Worm (Caenorhabditis elegans) whole organism, L1 larva: ENCODE data around the gene nlp-81.

Experiments used
- C04F5.9 ChIP-seq: sonication (generic microtip); optimal IDR thresholded peaks from 2 replicates; lab custom pipeline; 2016; ENCODE audit warnings: missing genetic modification characterization, missing compliant biosample characterization
- F16B12.6 ChIP-seq: fragments of 150-350 bp; optimal IDR thresholded peaks from 2 replicates; lab custom pipeline; 2014; ENCODE audit warnings: missing biosample characterization, missing genetic modification characterization
- Y116A8C.19 ChIP-seq: sonication (generic microtip); optimal IDR thresholded peaks from 2 replicates; lab custom pipeline; 2016; ENCODE audit warnings: missing compliant biosample characterization, missing genetic modification characterization, borderline replicate concordance
- alr-1 ChIP-seq: fragments of 200-800 bp; sonication (Bioruptor generic); optimal IDR thresholded peaks from 2 replicates; lab custom pipeline; 2018; ENCODE audit warnings: borderline replicate concordance, mild to moderate bottlenecking, missing genetic modification characterization, missing compliant biosample characterization
- aly-2 ChIP-seq: fragments of 150-350 bp; optimal IDR thresholded peaks from 2 replicates; lab custom pipeline; 2014; ENCODE audit warnings: missing biosample characterization, missing genetic modification characterization
- ama-1 ChIP-seq: fragments of 150-350 bp; optimal IDR thresholded peaks from 2 replicates; lab custom pipeline; 2014
- blmp-1 ChIP-seq: fragments of 150-350 bp; optimal IDR thresholded peaks from 2 replicates; lab custom pipeline; 2014; ENCODE audit warnings: missing biosample characterization, missing genetic modification characterization
- ceh-90 ChIP-seq: sonication (generic microtip); optimal IDR thresholded peaks from 2 replicates; lab custom pipeline; 2016; ENCODE audit warnings: missing genetic modification characterization, missing compliant biosample characterization
- efl-1 ChIP-seq, 4 experiments: fragments of 150-350 bp; optimal IDR thresholded peaks in 3 of 4; peaks in 1 of 4; 1 replicate in 1 of 4; 2 replicates in 3 of 4; lab custom pipeline; 2014; ENCODE audit warnings: missing biosample characterization in 2 of 4, missing genetic modification characterization in 2 of 4, missing genetic modification reagents in 2 of 4
- efl-3 ChIP-seq: fragments of 200-800 bp; sonication (Bioruptor generic); optimal IDR thresholded peaks from 2 replicates; lab custom pipeline; 2018; ENCODE audit warnings: mild to moderate bottlenecking, missing genetic modification characterization, missing compliant biosample characterization
- egl-13 ChIP-seq: sonication (generic microtip); optimal IDR thresholded peaks from 2 replicates; lab custom pipeline; 2016; ENCODE audit warnings: missing genotype, missing genetic modification reagents, missing genetic modification characterization, missing compliant biosample characterization
- egl-27 ChIP-seq, 2 experiments: fragments of 150-350 bp in 1 of 2; sonication (generic microtip); optimal IDR thresholded peaks; 3 replicates each; lab custom pipeline; 2017 to 2018; ENCODE audit warnings: missing biosample characterization in 2 of 2, missing genetic modification characterization in 2 of 2, missing genetic modification reagents in 2 of 2
- elt-2 ChIP-seq: sonication (generic microtip); optimal IDR thresholded peaks from 2 replicates; lab custom pipeline; 2016; ENCODE audit warnings: missing genetic modification characterization, mild to moderate bottlenecking, inconsistent platforms, missing compliant biosample characterization, missing genetic modification reagents
- elt-3 ChIP-seq, 6 experiments: fragments of 150-350 bp in 1 of 6; sonication (generic microtip); optimal IDR thresholded peaks; 2 replicates each; lab custom pipeline; 2017 to 2018; ENCODE audit warnings: missing biosample characterization in 6 of 6, missing genetic modification characterization in 6 of 6, inconsistent platforms in 1 of 6
- fos-1 ChIP-seq: fragments of 150-350 bp; optimal IDR thresholded peaks from 2 replicates; lab custom pipeline; 2014; ENCODE audit warnings: missing biosample characterization, missing genetic modification characterization
- hlh-17 ChIP-seq: fragments of 200-800 bp; sonication (Bioruptor generic); optimal IDR thresholded peaks from 2 replicates; lab custom pipeline; 2018; ENCODE audit warnings: missing genetic modification characterization, mild to moderate bottlenecking, missing compliant biosample characterization, moderate library complexity, borderline replicate concordance
- hlh-4 ChIP-seq: sonication (generic microtip); optimal IDR thresholded peaks from 2 replicates; lab custom pipeline; 2016; ENCODE audit warnings: mild to moderate bottlenecking, missing genetic modification characterization, missing compliant biosample characterization
- isw-1 ChIP-seq: fragments of 200-800 bp; sonication (Bioruptor generic); IDR thresholded peaks from 2 replicates; pipeline ENCODE4 v1.3.6; 2022; ENCODE audit warnings: missing genetic modification characterization, missing compliant biosample characterization
- jun-1 ChIP-seq: fragments of 150-350 bp; optimal IDR thresholded peaks from 2 replicates; lab custom pipeline; 2014; ENCODE audit warnings: missing biosample characterization, missing genetic modification reagents, missing genetic modification characterization
- lin-14 ChIP-seq: fragments of 200-800 bp; sonication (Bioruptor generic); optimal IDR thresholded peaks from 2 replicates; lab custom pipeline; 2018; ENCODE audit warnings: mild to moderate bottlenecking, missing genetic modification characterization, moderate library complexity, missing compliant biosample characterization
- lin-15B ChIP-seq: fragments of 150-350 bp; sonication (generic microtip); optimal IDR thresholded peaks from 3 replicates; lab custom pipeline; 2014; ENCODE audit warnings: missing biosample characterization, missing genetic modification characterization
- lin-35 ChIP-seq, 2 experiments: fragments of 150-350 bp; optimal IDR thresholded peaks; 2 replicates each; lab custom pipeline; 2014; ENCODE audit warnings: missing biosample characterization in 2 of 2, missing genetic modification characterization in 2 of 2, missing genetic modification reagents in 2 of 2
- lir-3 ChIP-seq: sonication (generic microtip); optimal IDR thresholded peaks from 2 replicates; lab custom pipeline; 2016; ENCODE audit warnings: mild to moderate bottlenecking, missing genetic modification characterization, moderate library complexity, missing compliant biosample characterization; ENCODE audit not compliant: poor library complexity
- lsy-2 ChIP-seq, 2 experiments: fragments of 150-350 bp; optimal IDR thresholded peaks; 2 replicates each; lab custom pipeline; 2014; ENCODE audit warnings: missing biosample characterization in 2 of 2, missing genetic modification characterization in 2 of 2
- mab-9 ChIP-seq: fragments of 200-800 bp; sonication (Bioruptor generic); IDR thresholded peaks from 2 replicates; pipeline ENCODE4 v1.3.6; 2022; ENCODE audit warnings: missing genetic modification reagents, missing genetic modification characterization, missing compliant biosample characterization
- mdl-1 ChIP-seq, 2 experiments: fragments of 150-350 bp; optimal IDR thresholded peaks; 2 replicates each; lab custom pipeline; 2014 to 2017; ENCODE audit warnings: missing biosample characterization in 2 of 2, missing genetic modification characterization in 2 of 2, inconsistent platforms in 1 of 2
- mep-1 ChIP-seq: fragments of 150-350 bp; optimal IDR thresholded peaks from 2 replicates; lab custom pipeline; 2014; ENCODE audit warnings: missing biosample characterization, missing genetic modification characterization
- nhr-11 ChIP-seq: fragments of 150-350 bp; optimal IDR thresholded peaks from 2 replicates; lab custom pipeline; 2014; ENCODE audit warnings: missing biosample characterization, missing genetic modification characterization
- nhr-12 ChIP-seq: sonication (generic microtip); optimal IDR thresholded peaks from 2 replicates; lab custom pipeline; 2017; ENCODE audit warnings: missing biosample characterization, missing genetic modification characterization
- nhr-237 ChIP-seq: fragments of 150-350 bp; optimal IDR thresholded peaks from 2 replicates; lab custom pipeline; 2014; ENCODE audit warnings: missing biosample characterization, missing genetic modification characterization
- nhr-47 ChIP-seq: sonication (generic microtip); optimal IDR thresholded peaks from 2 replicates; lab custom pipeline; 2016; ENCODE audit warnings: mild to moderate bottlenecking, missing genetic modification characterization, moderate library complexity, missing compliant biosample characterization
- nhr-71 ChIP-seq: sonication (generic microtip); optimal IDR thresholded peaks from 2 replicates; lab custom pipeline; 2016; ENCODE audit warnings: mild to moderate bottlenecking, missing genetic modification characterization, moderate library complexity, missing compliant biosample characterization
- nhr-76 ChIP-seq: sonication (generic microtip); optimal IDR thresholded peaks from 2 replicates; lab custom pipeline; 2017; ENCODE audit warnings: missing biosample characterization, missing genetic modification characterization
- nhr-77 ChIP-seq: fragments of 150-350 bp; optimal IDR thresholded peaks from 2 replicates; lab custom pipeline; 2014; ENCODE audit warnings: missing biosample characterization, missing genetic modification characterization
- nhr-84 ChIP-seq: sonication (generic microtip); optimal IDR thresholded peaks from 2 replicates; lab custom pipeline; 2017; ENCODE audit warnings: missing biosample characterization, missing genetic modification characterization
- nhr-90 ChIP-seq: sonication (generic microtip); optimal IDR thresholded peaks from 2 replicates; lab custom pipeline; 2016; ENCODE audit warnings: mild to moderate bottlenecking, missing genetic modification characterization, missing compliant biosample characterization; ENCODE audit not compliant: poor library complexity
- pqm-1 ChIP-seq: sonication (generic microtip); optimal IDR thresholded peaks from 3 replicates; lab custom pipeline; 2017; ENCODE audit warnings: missing biosample characterization, missing genetic modification characterization
- snpc-4 ChIP-seq: fragments of 150-350 bp; optimal IDR thresholded peaks from 2 replicates; lab custom pipeline; 2014; ENCODE audit warnings: missing biosample characterization, missing genetic modification characterization
- snu-23 ChIP-seq: sonication (generic microtip); optimal IDR thresholded peaks from 2 replicates; lab custom pipeline; 2016; ENCODE audit warnings: missing genetic modification characterization, missing compliant biosample characterization
- sox-4 ChIP-seq: sonication (generic microtip); optimal IDR thresholded peaks from 2 replicates; lab custom pipeline; 2016; ENCODE audit warnings: missing genetic modification characterization, missing compliant biosample characterization
- sup-37 ChIP-seq: fragments of 200-800 bp; sonication (Bioruptor generic); optimal IDR thresholded peaks from 2 replicates; lab custom pipeline; 2018; ENCODE audit warnings: mild to moderate bottlenecking, missing genetic modification characterization, missing compliant biosample characterization
- tbx-2 ChIP-seq: sonication (generic microtip); optimal IDR thresholded peaks from 2 replicates; lab custom pipeline; 2016; ENCODE audit warnings: missing genetic modification characterization, missing compliant biosample characterization
- tlp-1 ChIP-seq: fragments of 150-350 bp; optimal IDR thresholded peaks from 2 replicates; lab custom pipeline; 2014; ENCODE audit warnings: missing biosample characterization, missing genetic modification characterization
- unc-130 ChIP-seq: fragments of 150-350 bp; optimal IDR thresholded peaks from 2 replicates; lab custom pipeline; 2017; ENCODE audit warnings: missing biosample characterization, missing genetic modification characterization, inconsistent platforms
- unc-62 ChIP-seq: fragments of 150-350 bp; optimal IDR thresholded peaks from 2 replicates; lab custom pipeline; 2014; ENCODE audit warnings: missing biosample characterization, missing genetic modification reagents, missing genetic modification characterization
- unc-98 ChIP-seq: fragments of 200-800 bp; sonication (Bioruptor generic); IDR thresholded peaks from 2 replicates; pipeline ENCODE4 v1.3.6; 2022; ENCODE audit warnings: missing genetic modification characterization, missing compliant biosample characterization
- xbp-1 ChIP-seq: sonication (generic microtip); optimal IDR thresholded peaks from 2 replicates; lab custom pipeline; 2016; ENCODE audit warnings: missing genetic modification characterization, missing compliant biosample characterization
- zag-1 ChIP-seq: fragments of 150-350 bp; optimal IDR thresholded peaks from 2 replicates; lab custom pipeline; 2014; ENCODE audit warnings: missing biosample characterization, missing genetic modification characterization
- ztf-11 ChIP-seq, 2 experiments: sonication (generic microtip); optimal IDR thresholded peaks; 2 replicates each; lab custom pipeline; 2016 to 2017; ENCODE audit warnings: missing genetic modification characterization in 2 of 2, missing biosample characterization in 1 of 2, missing compliant biosample characterization in 1 of 2

nlp-81 gene

DNA sequence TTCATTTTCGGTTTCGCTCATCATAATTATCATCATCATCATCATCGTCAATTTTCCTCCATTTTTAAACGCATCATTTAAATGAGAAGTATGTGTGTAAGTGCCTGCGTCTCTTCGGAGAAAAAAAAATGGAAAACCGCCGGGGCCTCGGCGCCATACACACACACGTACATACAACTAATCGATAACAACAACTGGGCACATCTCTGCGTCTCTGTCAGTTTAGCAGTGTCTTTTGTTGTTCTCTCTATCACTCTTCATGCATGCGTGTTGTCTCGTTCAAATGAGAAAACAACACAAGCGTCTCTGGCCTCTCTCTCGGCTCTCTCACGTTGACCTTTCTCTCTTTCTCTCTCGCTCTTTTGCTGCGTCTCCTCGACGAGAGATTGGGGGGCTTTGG is 15.1 kb downstream of the nlp-81 start (continued):
- TF ChIP-seq nhr-77 (tag; lab: Kevin White, UChicago), result peak; percentile 81
- TF ChIP-seq unc-98 (GFP tag; lab: Robert Waterston, UW), result no peak
- TF ChIP-seq nhr-76 (tag; lab: Kevin White, UChicago), result no peak
- peak; percentile 65 for TF ChIP-seq snpc-4 (tag; lab: Kevin White, UChicago)
- TF ChIP-seq sox-4 (tag; lab: Kevin White, UChicago), result peak; percentile 20
- peak; percentile 63 for TF ChIP-seq aly-2 (tag; lab: Kevin White, UChicago)
- peak; percentile 95 for TF ChIP-seq snu-23
- TF ChIP-seq lsy-2 (tag; optimal IDR thresholded peaks at IDR 0.05; lab: Kevin White, UChicago), result peak; percentile 85 to 91
- TF ChIP-seq nhr-11 (tag; lab: Kevin White, UChicago), result peak; percentile 76
- TF ChIP-seq ceh-90 (tag; lab: Kevin White, UChicago), result no peak
- peak; percentile 80 for TF ChIP-seq xbp-1 (tag; lab: Kevin White, UChicago)
- TF ChIP-seq ztf-11 (tag; optimal IDR thresholded peaks at IDR 0.05; lab: Kevin White, UChicago), result no peak
- TF ChIP-seq tlp-1 (tag; lab: Kevin White, UChicago), result no peak
- TF ChIP-seq mep-1, result peak; percentile 88
- peak; percentile 21 for TF ChIP-seq ama-1 (lab: Kevin White, UChicago)
- peak; percentile 98 for TF ChIP-seq lin-14 (GFP tag; lab: Kevin White, UChicago)
- TF ChIP-seq zag-1 (tag; lab: Kevin White, UChicago), result peak; percentile 62
- no peak for TF ChIP-seq nhr-84
- TF ChIP-seq C04F5.9 (tag; lab: Kevin White, UChicago), result no peak
- TF ChIP-seq mab-9, result peak; percentile 42; the same call in 1 of the 2 replicates
- TF ChIP-seq efl-3 (GFP tag; lab: Kevin White, UChicago), result no peak
- peak; percentile 81 for TF ChIP-seq fos-1 (tag; lab: Kevin White, UChicago)
- TF ChIP-seq nhr-12 (tag; lab: Kevin White, UChicago), result no peak
- TF ChIP-seq egl-27 (tag; optimal IDR thresholded peaks at IDR 0.05; lab: Kevin White, UChicago), result peak; percentile 84 to 87
- no peak for TF ChIP-seq alr-1 (tag; lab: Kevin White, UChicago)
- TF ChIP-seq tbx-2 (tag; lab: Kevin White, UChicago), result peak; percentile 92
- no peak for TF ChIP-seq hlh-17 (GFP tag; lab: Kevin White, UChicago)
- TF ChIP-seq egl-13 (tag; lab: Kevin White, UChicago), result peak; percentile 52
- TF ChIP-seq nhr-47 (tag; lab: Kevin White, UChicago), result peak; percentile 92
- TF ChIP-seq elt-3 (tag; optimal IDR thresholded peaks at IDR 0.05; lab: Kevin White, UChicago), result peak in 2 of 6 experiments; percentile 41 to 70
- TF ChIP-seq nhr-237 (tag; lab: Kevin White, UChicago), result peak; percentile 62
- peak; percentile 85 for TF ChIP-seq nhr-90 (tag; lab: Kevin White, UChicago)
- TF ChIP-seq, all 84 proteins: peak for 58

DNA sequence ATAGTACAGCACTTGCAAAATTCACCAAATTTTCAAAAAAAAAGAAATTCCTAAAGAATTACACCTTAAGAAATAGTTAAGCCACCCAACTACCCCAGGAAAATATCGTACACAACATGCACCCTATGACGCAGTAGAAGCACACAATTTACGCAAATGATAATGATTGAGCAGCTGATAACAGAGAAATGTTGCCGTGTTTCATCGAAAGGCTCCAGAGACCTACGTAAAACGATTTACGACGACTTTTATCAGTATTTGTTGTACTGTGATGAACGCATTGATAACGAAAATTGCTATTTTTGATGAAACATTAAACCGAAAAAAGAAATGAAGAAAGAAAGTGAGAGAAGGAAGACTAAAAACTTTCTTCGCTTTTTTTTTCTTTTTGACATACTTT is 17.7 kb downstream of the nlp-81 start:
- TF ChIP-seq lir-3 (no peak), jun-1 (tag; lab: Kevin White, UChicago) (no peak), nhr-12 (tag; lab: Kevin White, UChicago) (no peak), unc-62 (GFP tag; lab: Kevin White, UChicago) (no peak), lin-15B (tag; lab: Kevin White, UChicago) (no peak), lsy-2 (tag; optimal IDR thresholded peaks at IDR 0.05; lab: Kevin White, UChicago) (peak in 1 of 2 experiments; percentile 7), elt-2 (tag; lab: Kevin White, UChicago) (peak; percentile 97), blmp-1 (tag; lab: Kevin White, UChicago) (peak; percentile 39), Y116A8C.19 (tag; lab: Kevin White, UChicago) (no peak), C04F5.9 (tag; lab: Kevin White, UChicago) (no peak), nhr-84 (no peak), mdl-1 (tag; optimal IDR thresholded peaks at IDR 0.05; lab: Kevin White, UChicago) (peak in 1 of 2 experiments; percentile 14), zag-1 (tag; lab: Kevin White, UChicago) (no peak), efl-1 (optimal IDR thresholded peaks at IDR 0.05; lab: Kevin White, UChicago) (no peak), efl-1 (GFP tag; optimal IDR thresholded peaks at IDR 0.05 in 1 of 2; lab: Kevin White, UChicago) (no peak), unc-130 (tag; lab: Kevin White, UChicago) (no peak), pqm-1 (tag; lab: Kevin White, UChicago) (peak; percentile 85), nhr-76 (tag; lab: Kevin White, UChicago) (no peak), F16B12.6 (no peak), lin-35 (GFP tag; optimal IDR thresholded peaks at IDR 0.05; lab: Kevin White, UChicago) (peak in 1 of 2 experiments; percentile 60), tlp-1 (tag; lab: Kevin White, UChicago) (peak; percentile 75), egl-13 (tag; lab: Kevin White, UChicago) (no peak), sup-37 (GFP tag; lab: Kevin White, UChicago) (no peak), isw-1 (no peak), aly-2 (tag; lab: Kevin White, UChicago) (no peak), nhr-90 (tag; lab: Kevin White, UChicago) (no peak), lin-14 (GFP tag; lab: Kevin White, UChicago) (peak; percentile 36), hlh-4 (tag; lab: Kevin White, UChicago) (no peak), nhr-71 (tag; lab: Kevin White, UChicago) (peak; percentile 2)
- TF ChIP-seq, all 84 proteins: peak for 9
